Worm (Caenorhabditis elegans): ENCODE data around the gene B0303.4.

B0303.4 gene

DNA sequence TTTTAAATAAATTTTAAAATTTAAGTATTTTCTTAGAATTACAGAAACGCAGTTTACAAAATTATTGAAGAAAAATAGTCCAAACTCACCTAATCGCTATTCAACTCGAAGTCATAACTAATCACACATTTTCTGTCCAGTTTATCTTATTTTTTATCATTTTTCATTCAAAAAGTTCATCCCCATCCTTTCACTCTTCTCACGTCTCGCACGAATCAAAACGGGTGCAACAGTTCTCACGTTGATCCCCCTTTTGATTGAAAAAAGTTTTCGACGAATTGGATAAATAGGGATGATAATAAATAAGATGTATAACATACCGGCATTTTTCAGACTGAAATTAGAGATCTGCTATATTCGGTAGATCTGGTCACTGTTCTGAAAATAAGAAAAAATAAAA, 20.1 kb downstream of the B0303.4 start:
- TF ChIP-seq lin-13 (tag; optimal IDR thresholded peaks at IDR 0.05) = no peak
- no peak for TF ChIP-seq lsy-2 (tag; optimal IDR thresholded peaks at IDR 0.05)
- TF ChIP-seq snpc-4 (tag; optimal IDR thresholded peaks at IDR 0.05) = no peak
- no peak for TF ChIP-seq zip-8 (tag; optimal IDR thresholded peaks at IDR 0.05)
- no peak for TF ChIP-seq nhr-2 (tag; optimal IDR thresholded peaks at IDR 0.05)
- no peak for TF ChIP-seq unc-120 (tag; optimal IDR thresholded peaks at IDR 0.05; ENCODE audit: poor library complexity, severe bottlenecking)
- no peak for TF ChIP-seq ceh-83 (GFP tag; optimal IDR thresholded peaks at IDR 0.05)
- no peak for TF ChIP-seq cnd-1 (tag; optimal IDR thresholded peaks at IDR 0.05)
- TF ChIP-seq ham-2 (GFP tag; optimal IDR thresholded peaks at IDR 0.05) = no peak
- TF ChIP-seq elt-1 (tag; optimal IDR thresholded peaks at IDR 0.05; ENCODE audit: borderline replicate concordance, insufficient read depth) = no peak
- no peak for TF ChIP-seq flh-1 (GFP tag; optimal IDR thresholded peaks at IDR 0.05)
- TF ChIP-seq ztf-11 (tag; optimal IDR thresholded peaks at IDR 0.05) = no peak
- TF ChIP-seq ces-1 (GFP tag; optimal IDR thresholded peaks at IDR 0.05) = no peak
- TF ChIP-seq nhr-12 (tag; optimal IDR thresholded peaks at IDR 0.05) = no peak
- no peak for TF ChIP-seq tbx-8 (GFP tag; optimal IDR thresholded peaks at IDR 0.05)
- no peak for TF ChIP-seq hlh-1 (tag; optimal IDR thresholded peaks at IDR 0.05)
- no peak for TF ChIP-seq nhr-237 (tag; optimal IDR thresholded peaks at IDR 0.05)
- no peak for TF ChIP-seq unc-39 (tag; optimal IDR thresholded peaks at IDR 0.05)
- TF ChIP-seq unc-62 (GFP tag; optimal IDR thresholded peaks at IDR 0.05) = no peak
- TF ChIP-seq pha-4 (tag; optimal IDR thresholded peaks at IDR 0.05) = no peak

DNA sequence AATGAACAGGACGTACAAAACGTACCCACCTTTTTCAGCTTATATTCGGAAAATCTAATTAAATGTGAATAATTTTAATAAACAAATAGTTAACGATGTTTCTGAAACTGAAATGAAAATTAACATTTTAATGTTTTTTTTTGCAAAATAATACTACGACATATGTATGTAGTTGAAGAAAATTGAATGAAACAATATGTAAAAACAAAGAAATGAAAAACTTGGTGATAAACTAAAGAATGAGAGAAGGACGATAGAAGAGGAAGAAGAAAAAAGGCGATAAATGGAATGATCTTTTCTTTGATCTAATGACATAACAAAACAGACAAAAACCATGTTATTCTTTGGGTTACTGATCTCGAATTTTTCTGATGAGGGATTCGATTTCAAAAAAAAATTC, 20.7 kb downstream of the B0303.4 start, which contains the start of gene B0303.11:
Gene B0303.11 (minus strand): TSS at position 101 of the 400 bp plus-strand sequence.
- TF ChIP-seq ces-1 (GFP tag; optimal IDR thresholded peaks at IDR 0.05) (no peak), drap-1 (GFP tag; optimal IDR thresholded peaks at IDR 0.05) (no peak)

DNA sequence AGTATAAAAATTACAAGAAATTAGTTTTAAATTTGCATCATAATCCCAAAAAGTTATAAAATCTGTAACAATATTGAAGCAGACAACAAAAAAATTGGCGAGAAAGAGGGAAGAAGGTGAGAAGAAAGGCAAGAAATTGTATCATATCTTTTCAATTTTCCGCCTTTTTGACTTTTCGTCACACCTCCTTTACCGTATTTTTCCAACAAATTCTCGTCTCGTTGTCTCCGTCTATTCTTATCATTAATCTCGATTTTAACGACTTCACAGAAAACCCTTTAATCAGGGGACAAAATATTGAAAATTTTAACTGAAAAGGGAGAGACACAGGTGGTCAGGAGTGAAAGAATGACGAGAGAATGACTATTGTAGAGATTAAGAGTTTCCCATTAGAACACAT, 23.3 kb downstream of the B0303.4 start:
- no peak for TF ChIP-seq bed-3 (GFP tag; optimal IDR thresholded peaks at IDR 0.05)
- no peak for TF ChIP-seq pha-4 (tag; optimal IDR thresholded peaks at IDR 0.05)
- no peak for TF ChIP-seq nhr-237 (tag; optimal IDR thresholded peaks at IDR 0.05)
- TF ChIP-seq M03D4.4 (tag; optimal IDR thresholded peaks at IDR 0.05) = no peak
- TF ChIP-seq sem-2 (GFP tag; optimal IDR thresholded peaks at IDR 0.05) = no peak
- TF ChIP-seq unc-120 (tag; optimal IDR thresholded peaks at IDR 0.05; ENCODE audit: poor library complexity, severe bottlenecking) = no peak
- TF ChIP-seq sptf-1 (tag; optimal IDR thresholded peaks at IDR 0.05) = no peak
- no peak for TF ChIP-seq lin-32 (GFP tag; optimal IDR thresholded peaks at IDR 0.05)
- no peak for TF ChIP-seq lin-13 (tag; optimal IDR thresholded peaks at IDR 0.05)
- no peak for TF ChIP-seq elt-1 (tag; optimal IDR thresholded peaks at IDR 0.05; ENCODE audit: borderline replicate concordance, insufficient read depth)
- TF ChIP-seq flh-1 (GFP tag; optimal IDR thresholded peaks at IDR 0.05) = no peak
- TF ChIP-seq elt-3 (tag; optimal IDR thresholded peaks at IDR 0.05) = no peak
- TF ChIP-seq cnd-1 (tag; optimal IDR thresholded peaks at IDR 0.05) = no peak
- no peak for TF ChIP-seq hlh-1 (tag; optimal IDR thresholded peaks at IDR 0.05)
- no peak for TF ChIP-seq nhr-76 (tag; optimal IDR thresholded peaks at IDR 0.05)
- no peak for TF ChIP-seq mab-5 (tag; optimal IDR thresholded peaks at IDR 0.05)
- TF ChIP-seq snpc-4 (tag; optimal IDR thresholded peaks at IDR 0.05) = no peak
- no peak for TF ChIP-seq mls-2 (tag; optimal IDR thresholded peaks at IDR 0.05)

DNA sequence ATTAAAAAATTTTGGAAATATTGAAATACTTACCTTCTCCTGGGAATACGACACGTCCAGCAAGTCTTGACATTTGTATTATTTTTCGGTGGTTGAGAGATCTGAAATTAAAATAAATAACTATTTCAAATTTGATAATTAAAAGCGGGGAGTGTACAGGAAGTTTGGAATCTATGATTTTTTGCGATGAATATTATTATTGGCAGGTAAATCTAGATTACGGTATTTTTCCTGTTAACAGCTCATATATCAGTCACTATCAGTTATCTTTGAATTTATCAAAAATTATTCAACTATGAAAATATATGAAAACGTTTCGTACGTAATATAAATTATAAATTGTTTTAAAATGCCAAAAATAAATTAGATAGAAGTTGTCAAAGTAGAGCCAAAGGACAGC, 26.4 kb downstream of the B0303.4 start, which contains the start of gene B0303.14:
Gene B0303.14 (minus strand): TSS at position 101 of the 400 bp plus-strand sequence.
- TF ChIP-seq elt-3 (tag; optimal IDR thresholded peaks at IDR 0.05) (no peak), nhr-28 (tag; optimal IDR thresholded peaks at IDR 0.05) (no peak), elt-1 (tag; optimal IDR thresholded peaks at IDR 0.05; ENCODE audit: borderline replicate concordance, insufficient read depth) (no peak), ceh-43 (GFP tag; optimal IDR thresholded peaks at IDR 0.05) (no peak), ceh-83 (GFP tag; optimal IDR thresholded peaks at IDR 0.05) (no peak), snpc-4 (tag; optimal IDR thresholded peaks at IDR 0.05) (no peak), zip-8 (tag; optimal IDR thresholded peaks at IDR 0.05) (no peak), unc-39 (tag; optimal IDR thresholded peaks at IDR 0.05) (no peak), nhr-237 (tag; optimal IDR thresholded peaks at IDR 0.05) (no peak), cnd-1 (tag; optimal IDR thresholded peaks at IDR 0.05) (no peak), pha-4 (tag; optimal IDR thresholded peaks at IDR 0.05) (no peak)

DNA sequence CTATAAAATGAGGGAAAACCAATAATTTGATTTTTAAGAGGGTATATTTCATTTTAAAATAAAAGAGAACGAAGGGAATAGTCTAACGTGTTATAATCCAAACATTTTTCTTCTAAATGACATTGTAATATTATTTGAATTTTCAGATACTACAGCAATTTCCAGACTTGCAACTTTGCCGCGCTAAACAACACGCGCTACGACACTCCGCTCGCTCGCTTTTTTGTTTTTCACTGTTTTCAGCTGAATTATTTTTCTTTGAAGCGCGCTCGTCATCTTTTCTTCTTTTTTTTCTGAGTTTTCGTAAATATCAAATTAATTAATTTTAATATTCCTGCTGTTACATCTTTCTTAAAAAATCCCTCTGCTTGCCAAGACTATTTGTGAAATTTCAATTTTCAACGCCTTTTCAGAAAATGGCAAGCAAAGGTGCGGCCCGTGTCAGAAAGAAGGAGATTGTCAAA, 27.6 kb downstream of the B0303.4 start, which contains the start of gene mrpl-11:
Gene mrpl-11 (plus strand): TSS at position 414 of the 464 bp plus-strand sequence.
- TF ChIP-seq elt-1 (tag; optimal IDR thresholded peaks at IDR 0.05; ENCODE audit: borderline replicate concordance, insufficient read depth) = no peak
- TF ChIP-seq elt-3 (tag; optimal IDR thresholded peaks at IDR 0.05) = no peak
- no peak for TF ChIP-seq cnd-1 (tag; optimal IDR thresholded peaks at IDR 0.05)
- no peak for TF ChIP-seq ceh-39 (tag; optimal IDR thresholded peaks at IDR 0.05)
- no peak for TF ChIP-seq M03D4.4 (tag; optimal IDR thresholded peaks at IDR 0.05)
- TF ChIP-seq snpc-4 (tag; optimal IDR thresholded peaks at IDR 0.05) = no peak
- TF ChIP-seq ham-2 (GFP tag; optimal IDR thresholded peaks at IDR 0.05) = no peak
- TF ChIP-seq drap-1 (GFP tag; optimal IDR thresholded peaks at IDR 0.05) = no peak
- no peak for TF ChIP-seq ceh-83 (GFP tag; optimal IDR thresholded peaks at IDR 0.05)
- no peak for TF ChIP-seq nhr-2 (tag; optimal IDR thresholded peaks at IDR 0.05)
- no peak for TF ChIP-seq unc-62 (GFP tag; optimal IDR thresholded peaks at IDR 0.05)
- no peak for TF ChIP-seq nhr-76 (tag; optimal IDR thresholded peaks at IDR 0.05)
- no peak for TF ChIP-seq mep-1 (tag; optimal IDR thresholded peaks at IDR 0.05)
- TF ChIP-seq lin-13 (tag; optimal IDR thresholded peaks at IDR 0.05) = no peak
- TF ChIP-seq hlh-1 (tag; optimal IDR thresholded peaks at IDR 0.05) = no peak

All from whole organism, mixed stage, embryonic.